Worm (Caenorhabditis elegans): ENCODE measurements around the gene srh-265.

- TF ChIP-seq F55B11.4 (tag; optimal IDR thresholded peaks at IDR 0.05; ENCODE audit: borderline replicate concordance, insufficient read depth) (no peak), ama-1 (optimal IDR thresholded peaks at IDR 0.05) (no peak), ama-1 (GFP tag; optimal IDR thresholded peaks at IDR 0.05) (peak in 1 of 2 experiments; percentile 28), mes-4 (tag; optimal IDR thresholded peaks at IDR 0.05) (no peak), F57A8.1 (GFP tag; optimal IDR thresholded peaks at IDR 0.05) (no peak), B0035.1 (tag; optimal IDR thresholded peaks at IDR 0.05) (no peak), mxl-1 (tag; optimal IDR thresholded peaks at IDR 0.05) (no peak), hlh-12 (tag; optimal IDR thresholded peaks at IDR 0.05) (no peak), let-526 (GFP tag; IDR thresholded peaks at IDR 0.05) (no peak), akir-1 (GFP tag; optimal IDR thresholded peaks at IDR 0.05) (no peak), madf-10 (tag; optimal IDR thresholded peaks at IDR 0.05) (no peak), F22D6.2 (tag; optimal IDR thresholded peaks at IDR 0.05) (no peak), hmg-20 (GFP tag; IDR thresholded peaks at IDR 0.05) (no peak), K12H6.12 (tag; optimal IDR thresholded peaks at IDR 0.05) (no peak)
These were observed 18.9 kb upstream of the srh-265 start for ce11 chrV:15397139-15397538.
